Fruit fly (Drosophila melanogaster) Kc167 (cell line): Measurements from ENCODE around the gene mRpS31.

ENCODE experiments used
- Sin3A ChIP-seq: fragments of >200 bp; optimal IDR thresholded peaks from 2 replicates; lab custom pipeline; 2018; ENCODE audit warnings: missing external identifiers
- psq ChIP-seq: fragments of >200 bp; optimal IDR thresholded peaks from 2 replicates; lab custom pipeline; 2017; ENCODE audit warnings: missing external identifiers
- ttk ChIP-seq: sonication (Bioruptor generic); optimal IDR thresholded peaks from 2 replicates; lab custom pipeline; 2017; ENCODE audit warnings: missing external identifiers

DNA sequence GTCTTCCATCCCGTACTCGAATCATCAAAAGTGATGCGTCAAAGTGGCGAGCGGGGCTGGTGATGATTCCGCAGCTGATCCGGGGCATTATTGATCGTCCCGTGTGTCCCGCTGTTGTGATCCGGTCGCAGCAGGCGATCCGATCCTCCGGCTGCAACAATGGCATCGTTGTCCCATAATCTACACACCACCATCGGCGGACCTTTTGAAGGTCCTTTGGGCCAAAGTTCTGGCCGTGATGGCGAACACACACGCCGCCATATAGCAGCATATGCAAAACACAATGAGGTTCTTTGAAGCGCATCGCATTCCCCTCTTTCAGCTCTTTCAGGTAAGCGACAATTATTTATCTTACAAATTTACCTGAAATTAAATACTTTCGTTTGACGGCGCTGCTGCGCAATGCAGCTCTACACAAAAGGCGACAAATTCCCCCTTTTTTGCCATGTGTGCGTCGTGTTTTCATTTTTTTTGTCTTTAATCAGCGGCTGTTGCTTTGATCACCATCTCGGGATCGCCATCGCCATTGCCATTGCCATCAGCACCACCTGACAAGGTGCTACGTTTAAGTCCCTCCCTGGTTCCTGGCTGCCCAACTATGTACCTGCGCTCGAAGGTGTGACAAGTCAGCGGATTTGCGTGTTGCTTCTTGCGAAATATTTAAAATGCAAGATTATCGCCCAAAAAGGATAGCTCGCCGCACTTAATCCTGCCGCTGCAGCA lies 12.7 kb downstream of the mRpS31 start:
- TF ChIP-seq psq (lab: Kevin White, UChicago) (no peak), ttk (no peak), Sin3A (lab: Kevin White, UChicago) (no peak)
